Worm (Caenorhabditis elegans) whole organism, L1 larva: ENCODE results near the gene F26F2.3.

Experiments used
- blmp-1 ChIP-seq: fragments of 150-350 bp; optimal IDR thresholded peaks from 2 replicates; lab custom pipeline; 2014; ENCODE audit warnings: missing biosample characterization, missing genetic modification characterization
- efl-3 ChIP-seq: fragments of 200-800 bp; sonication (Bioruptor generic); optimal IDR thresholded peaks from 2 replicates; lab custom pipeline; 2018; ENCODE audit warnings: mild to moderate bottlenecking, missing genetic modification characterization, missing compliant biosample characterization
- nhr-237 ChIP-seq: fragments of 150-350 bp; optimal IDR thresholded peaks from 2 replicates; lab custom pipeline; 2014; ENCODE audit warnings: missing biosample characterization, missing genetic modification characterization
- nhr-76 ChIP-seq: sonication (generic microtip); optimal IDR thresholded peaks from 2 replicates; lab custom pipeline; 2017; ENCODE audit warnings: missing biosample characterization, missing genetic modification characterization
- unc-130 ChIP-seq: fragments of 150-350 bp; optimal IDR thresholded peaks from 2 replicates; lab custom pipeline; 2017; ENCODE audit warnings: missing biosample characterization, missing genetic modification characterization, inconsistent platforms
- zag-1 ChIP-seq: fragments of 150-350 bp; optimal IDR thresholded peaks from 2 replicates; lab custom pipeline; 2014; ENCODE audit warnings: missing biosample characterization, missing genetic modification characterization
- zip-4 ChIP-seq: fragments of 200-800 bp; sonication (Bioruptor generic); optimal IDR thresholded peaks from 2 replicates; lab custom pipeline; 2018; ENCODE audit warnings: mild to moderate bottlenecking, missing genetic modification characterization, moderate library complexity, missing compliant biosample characterization

DNA sequence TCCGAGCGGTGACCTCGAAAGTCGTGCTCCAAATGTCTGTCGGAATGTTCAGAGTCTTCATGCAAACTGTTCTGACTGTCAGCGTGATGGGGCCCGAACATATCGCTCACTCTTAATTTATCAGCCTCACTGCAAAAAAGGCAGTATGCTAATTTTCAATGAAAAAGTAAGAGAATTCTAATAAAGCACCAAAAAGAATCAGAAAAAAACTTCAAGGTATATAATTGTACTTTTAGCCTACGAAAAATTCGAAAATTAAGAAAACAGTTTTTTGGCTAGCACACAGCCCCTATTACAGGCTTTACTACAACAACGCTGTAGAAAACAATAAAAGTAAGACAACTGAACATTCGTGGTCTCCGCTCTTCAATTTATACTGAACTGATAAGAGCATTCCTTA is 4.6 kb downstream of the F26F2.3 start, which contains the start of gene F26F2.1:
- TF ChIP-seq blmp-1 (tag; lab: Kevin White, UChicago) (no peak), efl-3 (GFP tag; lab: Kevin White, UChicago) (no peak), nhr-237 (tag; lab: Kevin White, UChicago) (no peak), zag-1 (tag; lab: Kevin White, UChicago) (no peak), zip-4 (no peak), nhr-76 (tag; lab: Kevin White, UChicago) (no peak), unc-130 (tag; lab: Kevin White, UChicago) (no peak)
